Worm (Caenorhabditis elegans): Measurements from ENCODE around the gene ZC317.7.

- TF ChIP-seq ceh-39 (tag; optimal IDR thresholded peaks at IDR 0.05): no peak
- TF ChIP-seq bed-3 (GFP tag; optimal IDR thresholded peaks at IDR 0.05): no peak
- no peak for TF ChIP-seq unc-62 (GFP tag; optimal IDR thresholded peaks at IDR 0.05)
- TF ChIP-seq nhr-76 (tag; optimal IDR thresholded peaks at IDR 0.05): no peak
- TF ChIP-seq flh-1 (GFP tag; optimal IDR thresholded peaks at IDR 0.05): no peak
- TF ChIP-seq pha-4 (tag; optimal IDR thresholded peaks at IDR 0.05): no peak
- TF ChIP-seq sptf-1 (tag; optimal IDR thresholded peaks at IDR 0.05): no peak
- TF ChIP-seq unc-39 (tag; optimal IDR thresholded peaks at IDR 0.05): no peak
- no peak for TF ChIP-seq elt-1 (tag; optimal IDR thresholded peaks at IDR 0.05; ENCODE audit: borderline replicate concordance, insufficient read depth)
- TF ChIP-seq blmp-1 (tag; optimal IDR thresholded peaks at IDR 0.05): no peak
- no peak for TF ChIP-seq mls-2 (tag; optimal IDR thresholded peaks at IDR 0.05)
- TF ChIP-seq unc-120 (tag; optimal IDR thresholded peaks at IDR 0.05; ENCODE audit: poor library complexity, severe bottlenecking): no peak
Measured at ce11 chrV:5459806-5460205, 11.0 kb downstream of the ZC317.7 start, which contains the start of gene ZC317.2.

Data from whole organism, mixed stage, embryonic.